Worm (Caenorhabditis elegans): Measurements from ENCODE around the gene T10B5.10.

The T10B5.10 gene

ce11 chrV:1871768-1872296, 15.8 kb upstream of the T10B5.10 start, which contains the start of the genes T10B5.4 and cct-7 (continued):
- peak; percentile 61 for TF ChIP-seq unc-86 (tag; optimal IDR thresholded peaks at IDR 0.05)
- no peak for TF ChIP-seq elt-4 (tag; optimal IDR thresholded peaks at IDR 0.05)
- peak; percentile 16 for TF ChIP-seq pag-3 (tag; optimal IDR thresholded peaks at IDR 0.05; ENCODE audit: borderline replicate concordance)
- TF ChIP-seq Y22D7AL.16 (tag; optimal IDR thresholded peaks at IDR 0.05): no peak
- TF ChIP-seq ceh-2 (tag; optimal IDR thresholded peaks at IDR 0.05): peak; percentile 88
- TF ChIP-seq gmeb-2 (tag; optimal IDR thresholded peaks at IDR 0.05): no peak
- no peak for TF ChIP-seq mec-3 (tag; optimal IDR thresholded peaks at IDR 0.05; ENCODE audit: borderline replicate concordance)
- peak; percentile 64 for TF ChIP-seq ceh-19 (GFP tag; optimal IDR thresholded peaks at IDR 0.05)
- peak; percentile 71 for TF ChIP-seq madf-2 (tag; optimal IDR thresholded peaks at IDR 0.05)
- no peak for TF ChIP-seq sox-4 (tag; optimal IDR thresholded peaks at IDR 0.05)
- TF ChIP-seq hlh-6 (tag; optimal IDR thresholded peaks at IDR 0.05): no peak
- no peak for TF ChIP-seq ttx-3 (tag; optimal IDR thresholded peaks at IDR 0.05)
- TF ChIP-seq K02D7.2 (tag; optimal IDR thresholded peaks at IDR 0.05): no peak
- no peak for TF ChIP-seq T23F11.4 (GFP tag; optimal IDR thresholded peaks at IDR 0.05)
- no peak for TF ChIP-seq sdc-2 (tag; optimal IDR thresholded peaks at IDR 0.05)
- peak; percentile 24 for TF ChIP-seq ceh-6 (GFP tag; optimal IDR thresholded peaks at IDR 0.05)
- TF ChIP-seq nhr-232 (tag; optimal IDR thresholded peaks at IDR 0.05): no peak
- peak; percentile 78 for TF ChIP-seq C08G9.2 (tag; optimal IDR thresholded peaks at IDR 0.05)
- no peak for TF ChIP-seq hlh-15 (tag; optimal IDR thresholded peaks at IDR 0.05)
- peak; percentile 88 for TF ChIP-seq unc-42 (tag; optimal IDR thresholded peaks at IDR 0.05)
- peak; percentile 96 for TF ChIP-seq tbx-2 (tag; optimal IDR thresholded peaks at IDR 0.05)
- TF ChIP-seq pros-1 (tag; optimal IDR thresholded peaks at IDR 0.05): peak; percentile 61
- TF ChIP-seq fkh-6 (tag; optimal IDR thresholded peaks at IDR 0.05): no peak
- TF ChIP-seq hlh-13 (GFP tag; optimal IDR thresholded peaks at IDR 0.05): no peak
- peak; percentile 80 for TF ChIP-seq lim-6 (tag; optimal IDR thresholded peaks at IDR 0.05)
- peak; percentile 70 for TF ChIP-seq ref-2 (tag; optimal IDR thresholded peaks at IDR 0.05)
- TF ChIP-seq hlh-8 (tag; optimal IDR thresholded peaks at IDR 0.05): peak; percentile 57
- peak; percentile 53 for TF ChIP-seq unc-55 (GFP tag; optimal IDR thresholded peaks at IDR 0.05)
- no peak for TF ChIP-seq dmd-4 (tag; optimal IDR thresholded peaks at IDR 0.05; ENCODE audit: borderline replicate concordance)
- peak; percentile 17 for TF ChIP-seq ceh-22 (tag; optimal IDR thresholded peaks at IDR 0.05)
- peak; percentile 55 for TF ChIP-seq pqm-1 (tag; optimal IDR thresholded peaks at IDR 0.05)
- TF ChIP-seq che-1 (tag; optimal IDR thresholded peaks at IDR 0.05): no peak
- peak; percentile 80 for TF ChIP-seq rnt-1 (tag; optimal IDR thresholded peaks at IDR 0.05)

- no peak for TF ChIP-seq nfya-1 (tag; optimal IDR thresholded peaks at IDR 0.05)
- no peak for TF ChIP-seq ceh-24 (tag; optimal IDR thresholded peaks at IDR 0.05)
- no peak for TF ChIP-seq syd-9 (tag; optimal IDR thresholded peaks at IDR 0.05)
- TF ChIP-seq nhr-11 (tag; optimal IDR thresholded peaks at IDR 0.05): no peak
These were observed 14.5 kb upstream of the T10B5.10 start for ce11 chrV:1870515-1870940.

ce11 chrV:1869682-1870081, 13.6 kb upstream of the T10B5.10 start, which contains the start of gene T10B5.3:
Gene T10B5.3 (minus strand): TSS chrV:1869782.
- TF ChIP-seq ceh-48 (tag; optimal IDR thresholded peaks at IDR 0.05): no peak
- TF ChIP-seq sox-4 (tag; optimal IDR thresholded peaks at IDR 0.05): no peak
- no peak for TF ChIP-seq hlh-6 (tag; optimal IDR thresholded peaks at IDR 0.05)
- no peak for TF ChIP-seq unc-42 (tag; optimal IDR thresholded peaks at IDR 0.05)
- no peak for TF ChIP-seq pros-1 (tag; optimal IDR thresholded peaks at IDR 0.05)
- no peak for TF ChIP-seq ceh-24 (tag; optimal IDR thresholded peaks at IDR 0.05)
- TF ChIP-seq sdc-2 (tag; optimal IDR thresholded peaks at IDR 0.05): no peak
